Fruit fly (Drosophila melanogaster) whole organism, embryonic: Measurements from ENCODE around the gene Ufd4.

ENCODE experiments used
- Antp ChIP-seq: fragments of 200-800 bp; sonication (Bioruptor generic); optimal IDR thresholded peaks from 3 replicates; lab custom pipeline; 2016; ENCODE audit warnings: missing biosample characterization, missing genetic modification characterization
- CG1024 ChIP-seq: fragments of 200-800 bp; sonication (Bioruptor generic); IDR thresholded peaks from 2 replicates; pipeline ENCODE4 v1.3.6; 2022; ENCODE audit warnings: missing biosample characterization, missing genetic modification characterization
- CG10654 ChIP-seq: fragments of 200-800 bp; sonication (Bioruptor generic); optimal IDR thresholded peaks from 2 replicates; lab custom pipeline; 2016; ENCODE audit warnings: missing biosample characterization, missing genetic modification characterization
- CG12391 ChIP-seq: fragments of 200-800 bp; sonication (Bioruptor generic); optimal IDR thresholded peaks from 3 replicates; lab custom pipeline; 2018; ENCODE audit warnings: missing biosample characterization, mild to moderate bottlenecking, missing genetic modification characterization, moderate library complexity
- CG13287 ChIP-seq: fragments of 200-800 bp; sonication (Bioruptor generic); IDR thresholded peaks from 2 replicates; pipeline ENCODE4 v1.3.6; 2022; ENCODE audit warnings: missing biosample characterization, missing genetic modification characterization; ENCODE audit not compliant: partially characterized antibody
- CG13424 ChIP-seq: fragments of 200-800 bp; sonication (Bioruptor generic); optimal IDR thresholded peaks from 2 replicates; lab custom pipeline; 2019; ENCODE audit warnings: missing biosample characterization, mild to moderate bottlenecking, missing genetic modification characterization, moderate library complexity
- CG14050 ChIP-seq: fragments of 200-800 bp; sonication (Bioruptor generic); IDR thresholded peaks from 3 replicates; pipeline ENCODE4 v1.3.6; 2022; ENCODE audit warnings: missing biosample characterization, missing genetic modification characterization
- CG14710 ChIP-seq: fragments of 200-800 bp; sonication (Bioruptor generic); optimal IDR thresholded peaks from 3 replicates; lab custom pipeline; 2019; ENCODE audit warnings: missing biosample characterization, mild to moderate bottlenecking, missing genetic modification characterization, moderate library complexity
- CG15514 ChIP-seq: fragments of 200-800 bp; sonication (Bioruptor generic); optimal IDR thresholded peaks from 3 replicates; lab custom pipeline; 2017; ENCODE audit warnings: missing biosample characterization, missing genetic modification characterization, mild to moderate bottlenecking, moderate library complexity, missing genetic modification reagents
- CG17359 ChIP-seq: fragments of 200-800 bp; sonication (Bioruptor generic); optimal IDR thresholded peaks from 3 replicates; lab custom pipeline; 2018; ENCODE audit warnings: missing biosample characterization, mild to moderate bottlenecking, missing genetic modification characterization, moderate library complexity
- CG17361 ChIP-seq: fragments of 200-800 bp; sonication (Bioruptor generic); IDR thresholded peaks from 3 replicates; pipeline ENCODE4 v1.3.6; 2022; ENCODE audit warnings: missing biosample characterization, missing genetic modification characterization
- CG17385 ChIP-seq: fragments of 200-800 bp; sonication (Bioruptor generic); optimal IDR thresholded peaks from 3 replicates; lab custom pipeline; 2018; ENCODE audit warnings: missing biosample characterization, mild to moderate bottlenecking, missing genetic modification characterization
- CG17912 ChIP-seq: fragments of 200-800 bp; sonication (Bioruptor generic); optimal IDR thresholded peaks from 2 replicates; lab custom pipeline; 2018; ENCODE audit warnings: missing biosample characterization, mild to moderate bottlenecking, missing genetic modification characterization
- CG2120 ChIP-seq: fragments of 200-800 bp; sonication (Bioruptor generic); optimal IDR thresholded peaks from 3 replicates; lab custom pipeline; 2016; ENCODE audit warnings: missing biosample characterization, missing genetic modification characterization
- CG30020 ChIP-seq: fragments of 200-800 bp; optimal IDR thresholded peaks from 2 replicates; lab custom pipeline; 2019; ENCODE audit warnings: missing biosample characterization, mild to moderate bottlenecking, missing genetic modification characterization, moderate library complexity
- CG4328 ChIP-seq: fragments of 200-800 bp; sonication (Bioruptor generic); optimal IDR thresholded peaks from 3 replicates; lab custom pipeline; 2017; ENCODE audit warnings: missing biosample characterization, missing genetic modification reagents, missing genetic modification characterization
- CG8478 ChIP-seq: fragments of >200 bp; optimal IDR thresholded peaks from 2 replicates; lab custom pipeline; 2018
- CG8765 ChIP-seq: fragments of 200-800 bp; sonication (Bioruptor generic); IDR thresholded peaks from 2 replicates; pipeline ENCODE4 v1.3.6; 2022; ENCODE audit warnings: missing biosample characterization, missing genetic modification characterization
- Dbx ChIP-seq: fragments of 200-800 bp; sonication (Bioruptor generic); IDR thresholded peaks from 3 replicates; pipeline ENCODE4 v1.3.6; 2022; ENCODE audit warnings: missing biosample characterization, missing genetic modification characterization
- ERR ChIP-seq: fragments of 200-800 bp; sonication (Bioruptor generic); optimal IDR thresholded peaks from 2 replicates; lab custom pipeline; 2016; ENCODE audit warnings: missing biosample characterization, missing genetic modification characterization
- Fer1 ChIP-seq: fragments of 200-800 bp; sonication (Bioruptor generic); optimal IDR thresholded peaks from 2 replicates; lab custom pipeline; 2017; ENCODE audit warnings: missing biosample characterization, mild to moderate bottlenecking, missing genetic modification characterization
- GATAe ChIP-seq: fragments of 200-800 bp; sonication (Bioruptor generic); conservative IDR thresholded peaks from 2 replicates; pipeline ENCODE4 v1.3.6; 2022; ENCODE audit warnings: missing biosample characterization, missing genetic modification characterization
- HLH4C ChIP-seq: fragments of 200-800 bp; sonication (Bioruptor generic); IDR thresholded peaks from 3 replicates; pipeline ENCODE4 v1.3.6; 2022; ENCODE audit warnings: missing biosample characterization, missing genetic modification characterization; ENCODE audit not compliant: partially characterized antibody
- NC2β ChIP-seq: fragments of 200-800 bp; sonication (Bioruptor generic); optimal IDR thresholded peaks from 2 replicates; lab custom pipeline; 2016; ENCODE audit warnings: missing biosample characterization, missing genetic modification characterization
- Pdp1 ChIP-seq, 2 experiments: fragments of 200-800 bp; sonication (Bioruptor generic); optimal IDR thresholded peaks; 3 replicates each; lab custom pipeline; 2016; ENCODE audit warnings: missing biosample characterization in 2 of 2, missing genetic modification characterization in 2 of 2, mild to moderate bottlenecking in 1 of 2, moderate library complexity in 1 of 2
- Scr ChIP-seq: fragments of 200-800 bp; sonication (Bioruptor generic); IDR thresholded peaks from 2 replicates; pipeline ENCODE4 v1.3.6; 2022; ENCODE audit warnings: missing biosample characterization, missing genetic modification characterization; ENCODE audit not compliant: partially characterized antibody
- Sox102F ChIP-seq: fragments of 200-800 bp; sonication (Bioruptor generic); optimal IDR thresholded peaks from 2 replicates; lab custom pipeline; 2018; ENCODE audit warnings: missing biosample characterization, mild to moderate bottlenecking, missing genetic modification characterization, moderate library complexity
- Ssrp ChIP-seq: fragments of 200-800 bp; sonication (Bioruptor generic); optimal IDR thresholded peaks from 2 replicates; lab custom pipeline; 2018; ENCODE audit warnings: missing biosample characterization, mild to moderate bottlenecking, missing genetic modification characterization, moderate library complexity
- TFAM ChIP-seq: fragments of 200-800 bp; sonication (Bioruptor generic); optimal IDR thresholded peaks from 2 replicates; lab custom pipeline; 2017; ENCODE audit warnings: missing biosample characterization, missing genetic modification characterization, inconsistent platforms
- ac ChIP-seq: fragments of 200-800 bp; sonication (Bioruptor generic); optimal IDR thresholded peaks from 3 replicates; lab custom pipeline; 2017; ENCODE audit warnings: missing biosample characterization, mild to moderate bottlenecking, missing genetic modification characterization
- al ChIP-seq: fragments of 200-800 bp; sonication (Bioruptor generic); IDR thresholded peaks from 2 replicates; pipeline ENCODE4 v1.3.6; 2022; ENCODE audit warnings: missing biosample characterization, missing genetic modification characterization
- chinmo ChIP-seq: fragments of 200-800 bp; sonication (Bioruptor generic); IDR thresholded peaks from 4 replicates; pipeline ENCODE4 v1.3.6; 2022; ENCODE audit warnings: missing biosample characterization, missing genetic modification characterization; ENCODE audit not compliant: partially characterized antibody
- chn ChIP-seq: fragments of 200-800 bp; sonication (Bioruptor generic); optimal IDR thresholded peaks from 2 replicates; lab custom pipeline; 2016; ENCODE audit warnings: missing biosample characterization, missing genetic modification characterization
- corto ChIP-seq: fragments of 200-800 bp; sonication (Bioruptor generic); optimal IDR thresholded peaks from 2 replicates; lab custom pipeline; 2016; ENCODE audit warnings: missing biosample characterization, mild to moderate bottlenecking, missing genetic modification characterization, moderate library complexity
- dimm ChIP-seq: fragments of 200-800 bp; sonication (Bioruptor generic); IDR thresholded peaks from 2 replicates; pipeline ENCODE4 v1.3.6; 2022; ENCODE audit warnings: missing biosample characterization, missing genetic modification characterization
- dmrt99B ChIP-seq: fragments of 200-800 bp; sonication (Bioruptor generic); optimal IDR thresholded peaks from 2 replicates; lab custom pipeline; 2018; ENCODE audit warnings: missing biosample characterization, mild to moderate bottlenecking, missing genetic modification characterization, moderate library complexity
- gce ChIP-seq: fragments of 200-800 bp; sonication (Bioruptor generic); IDR thresholded peaks from 3 replicates; pipeline ENCODE4 v1.3.6; 2022; ENCODE audit warnings: missing biosample characterization, missing genetic modification characterization
- gcm ChIP-seq: fragments of 200-800 bp; sonication (Bioruptor generic); optimal IDR thresholded peaks from 2 replicates; lab custom pipeline; 2019; ENCODE audit warnings: missing biosample characterization, mild to moderate bottlenecking, missing genetic modification characterization, moderate library complexity
- gcm2 ChIP-seq: fragments of 200-800 bp; sonication (Bioruptor generic); optimal IDR thresholded peaks from 2 replicates; lab custom pipeline; 2016; ENCODE audit warnings: missing biosample characterization, missing genetic modification characterization
- lilli ChIP-seq: fragments of 200-800 bp; sonication (Bioruptor generic); optimal IDR thresholded peaks from 3 replicates; lab custom pipeline; 2016; ENCODE audit warnings: missing biosample characterization, missing genetic modification characterization
- otp ChIP-seq: fragments of 200-800 bp; sonication (Bioruptor generic); IDR thresholded peaks from 3 replicates; pipeline ENCODE4, ENCODE4 v1.3.6; 2022; ENCODE audit warnings: missing biosample characterization, missing genetic modification characterization
- pfk ChIP-seq: fragments of 200-800 bp; sonication (Bioruptor generic); optimal IDR thresholded peaks from 2 replicates; lab custom pipeline; 2018; ENCODE audit warnings: missing biosample characterization, mild to moderate bottlenecking, missing genetic modification characterization, moderate library complexity
- run ChIP-seq: fragments of 200-800 bp; sonication (Bioruptor generic); optimal IDR thresholded peaks from 3 replicates; lab custom pipeline; 2018; ENCODE audit warnings: missing biosample characterization, mild to moderate bottlenecking, missing genetic modification characterization
- scrt ChIP-seq: fragments of 200-800 bp; sonication (Bioruptor generic); optimal IDR thresholded peaks from 2 replicates; lab custom pipeline; 2018; ENCODE audit warnings: missing biosample characterization, mild to moderate bottlenecking, missing genetic modification characterization, moderate library complexity
- sens ChIP-seq: fragments of 200-800 bp; sonication (Bioruptor generic); peaks from one replicate; lab custom pipeline; 2016; ENCODE audit warnings: missing biosample characterization, missing genetic modification characterization
- so ChIP-seq: fragments of 200-800 bp; sonication (Bioruptor generic); IDR thresholded peaks from 3 replicates; pipeline ENCODE4 v1.3.6; 2022; ENCODE audit warnings: missing biosample characterization, missing genetic modification characterization
- sr ChIP-seq: fragments of 200-800 bp; sonication (Bioruptor generic); IDR thresholded peaks from 3 replicates; pipeline ENCODE4 v1.3.6; 2022; ENCODE audit warnings: missing biosample characterization, missing genetic modification characterization
- tna ChIP-seq: fragments of 200-800 bp; sonication (Bioruptor generic); IDR thresholded peaks from 2 replicates; pipeline ENCODE4 v1.3.6; 2022; ENCODE audit warnings: missing biosample characterization, missing genetic modification characterization; ENCODE audit not compliant: partially characterized antibody
- ttk ChIP-seq: fragments of 200-800 bp; sonication (Bioruptor generic); IDR thresholded peaks from 2 replicates; pipeline ENCODE4 v2.1.2; 2022; ENCODE audit warnings: missing biosample characterization, missing genetic modification characterization
- unc-4 ChIP-seq: fragments of 200-800 bp; sonication (Bioruptor generic); IDR thresholded peaks from 2 replicates; pipeline ENCODE4 v1.3.6; 2022; ENCODE audit warnings: missing biosample characterization, missing genetic modification characterization; ENCODE audit not compliant: partially characterized antibody
- zen ChIP-seq: fragments of 200-800 bp; sonication (Bioruptor generic); optimal IDR thresholded peaks from 3 replicates; lab custom pipeline; 2018; ENCODE audit warnings: missing biosample characterization, mild to moderate bottlenecking, missing genetic modification characterization, moderate library complexity

Ufd4 gene

DNA sequence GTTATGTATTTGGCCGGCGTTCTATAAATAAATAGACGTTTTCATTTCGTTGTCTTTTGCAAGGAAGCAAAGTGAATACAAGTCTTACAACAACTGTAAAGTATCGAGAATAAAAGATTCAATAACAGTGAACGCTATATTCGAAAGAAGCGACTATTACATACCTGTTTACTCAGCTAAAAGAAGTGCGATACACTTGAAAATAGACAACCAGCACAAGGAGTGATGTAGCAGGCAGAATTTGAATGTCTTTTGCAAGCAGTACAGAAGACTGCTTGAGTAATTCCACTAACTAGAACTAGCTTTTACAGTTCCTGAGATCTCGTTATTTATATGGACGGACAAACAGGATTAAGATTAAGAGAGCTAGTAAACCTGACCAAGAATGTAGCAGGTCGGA is 6.1 kb upstream of the Ufd4 start (continued):
- TF ChIP-seq gce (GFP tag; lab: Robert Waterston, UW), result no peak
- TF ChIP-seq GATAe (GFP tag; lab: Robert Waterston, UW), result no peak
- TF ChIP-seq CG4328 (GFP tag; lab: Kevin White, UChicago), result no peak
- TF ChIP-seq CG8478, result no peak
- no peak for TF ChIP-seq sr (GFP tag; lab: Robert Waterston, UW)
- no peak for TF ChIP-seq CG2120 (GFP tag; lab: Kevin White, UChicago)
- TF ChIP-seq ttk, result no peak
- TF ChIP-seq pfk (GFP tag; lab: Kevin White, UChicago), result no peak
- TF ChIP-seq Dbx (GFP tag; lab: Robert Waterston, UW), result 0 out of 3 replicates have a peak, but pooled peaks have one; percentile 30
- TF ChIP-seq unc-4 (GFP tag; lab: Robert Waterston, UW), result no peak
- TF ChIP-seq CG17912 (GFP tag; lab: Kevin White, UChicago), result peak; percentile 61
- TF ChIP-seq zen, result peak; percentile 38
- TF ChIP-seq CG12391 (tag; lab: Kevin White, UChicago), result no peak
- TF ChIP-seq CG10654 (GFP tag; lab: Kevin White, UChicago), result no peak
- TF ChIP-seq Ssrp (tag; lab: Kevin White, UChicago), result no peak
- TF ChIP-seq dmrt99B (tag; lab: Kevin White, UChicago), result no peak
- no peak for TF ChIP-seq gcm2
- no peak for TF ChIP-seq Sox102F (GFP tag; lab: Kevin White, UChicago)
- peak; percentile 60 for TF ChIP-seq tna (GFP tag; lab: Robert Waterston, UW)
- peak; percentile 22 for TF ChIP-seq CG14710 (tag; lab: Kevin White, UChicago)
- TF ChIP-seq ac (GFP tag; lab: Kevin White, UChicago), result no peak
- TF ChIP-seq dimm (GFP tag; lab: Robert Waterston, UW), result no peak
- no peak for TF ChIP-seq gcm (GFP tag; lab: Kevin White, UChicago)
- TF ChIP-seq otp (GFP tag; lab: Robert Waterston, UW), result no peak
- no peak for TF ChIP-seq Fer1 (GFP tag; lab: Kevin White, UChicago)
- no peak for TF ChIP-seq al (GFP tag; lab: Robert Waterston, UW)
- no peak for TF ChIP-seq chinmo (GFP tag; lab: Robert Waterston, UW)
- TF ChIP-seq NC2β (GFP tag; lab: Kevin White, UChicago), result peak; percentile 23
- no peak for TF ChIP-seq CG17385 (GFP tag; lab: Kevin White, UChicago)
- TF ChIP-seq run (tag; lab: Kevin White, UChicago), result no peak
- no peak for TF ChIP-seq CG14050 (GFP tag; lab: Robert Waterston, UW)
- peak in 1 of 2 experiments; percentile 78 for TF ChIP-seq Pdp1 (GFP tag; optimal IDR thresholded peaks at IDR 0.05; lab: Kevin White, UChicago)
- TF ChIP-seq sens (GFP tag; lab: Kevin White, UChicago), result no peak
- no peak for TF ChIP-seq so (GFP tag; lab: Robert Waterston, UW)
- TF ChIP-seq Antp, result no peak
- TF ChIP-seq CG1024 (GFP tag; lab: Robert Waterston, UW), result no peak
- TF ChIP-seq CG17359 (tag; lab: Kevin White, UChicago), result no peak
- TF ChIP-seq TFAM, result no peak
- no peak for TF ChIP-seq CG8765
- peak; percentile 64 for TF ChIP-seq CG13287 (GFP tag; lab: Robert Waterston, UW)
- peak; percentile 44; the same call in 1 of the 2 replicates for TF ChIP-seq Scr (GFP tag; lab: Robert Waterston, UW)
- peak; percentile 65 for TF ChIP-seq CG30020 (tag; lab: Kevin White, UChicago)
- TF ChIP-seq ERR, result no peak
- TF ChIP-seq CG13424, result no peak
- TF ChIP-seq CG17361 (GFP tag; lab: Robert Waterston, UW), result no peak
- TF ChIP-seq CG15514, result peak; percentile 83
- no peak for TF ChIP-seq lilli
- TF ChIP-seq scrt, result no peak
- TF ChIP-seq HLH4C (GFP tag; lab: Robert Waterston, UW), result peak; percentile 79
- TF ChIP-seq corto (GFP tag; lab: Kevin White, UChicago), result no peak
- no peak for TF ChIP-seq chn (GFP tag; lab: Kevin White, UChicago)
